Worm (Caenorhabditis elegans) whole organism, L4 larva: ENCODE data around the gene snrp-200.

Source experiments
- aha-1 ChIP-seq: fragments of 150-350 bp; peaks from one replicate; lab custom pipeline; 2014; ENCODE audit warnings: missing biosample characterization, missing genetic modification characterization
- lir-3 ChIP-seq: sonication (generic microtip); optimal IDR thresholded peaks from 2 replicates; lab custom pipeline; 2016; ENCODE audit warnings: mild to moderate bottlenecking, missing genetic modification characterization, missing compliant biosample characterization
- lsy-2 ChIP-seq, 2 experiments: fragments of 150-350 bp in 1 of 2; sonication (generic microtip) in 1 of 2; optimal IDR thresholded peaks; 2 replicates each; lab custom pipeline; 2014 to 2017; ENCODE audit warnings: missing biosample characterization in 2 of 2, missing genetic modification characterization in 2 of 2
- snpc-4 ChIP-seq: fragments of 150-350 bp; optimal IDR thresholded peaks from 2 replicates; lab custom pipeline; 2014; ENCODE audit warnings: missing biosample characterization, missing genetic modification characterization
- unc-130 ChIP-seq: sonication (generic microtip); optimal IDR thresholded peaks from 2 replicates; lab custom pipeline; 2016; ENCODE audit warnings: missing genetic modification reagents, missing genetic modification characterization, missing compliant biosample characterization
- unc-39 ChIP-seq: sonication (generic microtip); optimal IDR thresholded peaks from 2 replicates; lab custom pipeline; 2017; ENCODE audit warnings: missing biosample characterization, missing genetic modification characterization
- unc-62 ChIP-seq, 3 experiments: fragments of 150-350 bp in 1 of 3; sonication (generic microtip); optimal IDR thresholded peaks in 2 of 3; peaks in 1 of 3; 1 replicate in 1 of 3; 2 replicates in 2 of 3; lab custom pipeline; 2014 to 2017; ENCODE audit warnings: missing biosample characterization in 3 of 3, missing genetic modification characterization in 3 of 3, missing genetic modification reagents in 3 of 3, missing genotype in 1 of 3
- zag-1 ChIP-seq: fragments of 150-350 bp; optimal IDR thresholded peaks from 2 replicates; lab custom pipeline; 2014; ENCODE audit warnings: missing biosample characterization, missing genetic modification characterization

ce11 chrII:12756180-12756579 lies 19.5 kb upstream of the snrp-200 start, which contains the start of the genes Y46G5A.7 and Y46G5A.8:
- TF ChIP-seq unc-130 (GFP tag; lab: Kevin White, UChicago) (no peak), lsy-2 (tag; optimal IDR thresholded peaks at IDR 0.05; lab: Kevin White, UChicago) (no peak), unc-39 (tag; lab: Kevin White, UChicago) (no peak), unc-62 (GFP tag; optimal IDR thresholded peaks at IDR 0.05 in 1 of 2; lab: Kevin White, UChicago) (no peak), unc-62 (tag; optimal IDR thresholded peaks at IDR 0.05; lab: Kevin White, UChicago) (no peak), snpc-4 (tag; lab: Kevin White, UChicago) (no peak), lir-3 (tag; lab: Kevin White, UChicago) (no peak), zag-1 (tag; lab: Kevin White, UChicago) (no peak), aha-1 (tag; lab: Kevin White, UChicago) (no peak)
